Worm (Caenorhabditis elegans) whole organism, L4 larva: Measurements from ENCODE around the gene K09C4.1.

Experiments
- ZK337.2 ChIP-seq: fragments of 200-800 bp; sonication (Bioruptor generic); IDR thresholded peaks from 2 replicates; pipeline ENCODE4 v1.3.6; 2022; ENCODE audit warnings: missing genetic modification reagents, missing genetic modification characterization, missing compliant biosample characterization
- ZK546.5 ChIP-seq, 2 experiments: sonication (generic microtip); optimal IDR thresholded peaks; 2 replicates each; lab custom pipeline; 2017; ENCODE audit warnings: missing biosample characterization in 2 of 2, missing genetic modification characterization in 2 of 2
- aly-2 ChIP-seq: sonication (generic microtip); optimal IDR thresholded peaks from 2 replicates; lab custom pipeline; 2018; ENCODE audit warnings: missing biosample characterization, missing genetic modification characterization
- ceh-28 ChIP-seq: fragments of 150-350 bp; optimal IDR thresholded peaks from 2 replicates; lab custom pipeline; 2014; ENCODE audit warnings: missing biosample characterization, missing genetic modification reagents, missing genetic modification characterization
- ceh-82 ChIP-seq: sonication (generic microtip); optimal IDR thresholded peaks from 2 replicates; lab custom pipeline; 2017; ENCODE audit warnings: missing biosample characterization, missing genetic modification characterization
- dmd-9 ChIP-seq: fragments of 200-800 bp; sonication (Bioruptor generic); IDR thresholded peaks from 2 replicates; pipeline ENCODE4 v1.3.6; 2022; ENCODE audit warnings: missing genetic modification reagents, missing genetic modification characterization, missing compliant biosample characterization
- fkh-10 ChIP-seq: fragments of 150-350 bp; optimal IDR thresholded peaks from 2 replicates; lab custom pipeline; 2014; ENCODE audit warnings: missing biosample characterization, missing genetic modification reagents, missing genetic modification characterization
- mdl-1 ChIP-seq, 2 experiments: fragments of 150-350 bp in 1 of 2; sonication (generic microtip) in 1 of 2; optimal IDR thresholded peaks; 2 replicates each; lab custom pipeline; 2014 to 2017; ENCODE audit warnings: missing biosample characterization in 2 of 2, missing genetic modification characterization in 2 of 2
- mep-1 ChIP-seq: fragments of 150-350 bp; sonication (generic microtip); optimal IDR thresholded peaks from 3 replicates; lab custom pipeline; 2014; ENCODE audit warnings: missing biosample characterization, missing genetic modification characterization
- nhr-11 ChIP-seq: fragments of 150-350 bp; optimal IDR thresholded peaks from 2 replicates; lab custom pipeline; 2014; ENCODE audit warnings: missing biosample characterization, missing genetic modification characterization
- nhr-25 ChIP-seq: sonication (generic microtip); optimal IDR thresholded peaks from 2 replicates; lab custom pipeline; 2017; ENCODE audit warnings: missing genetic modification characterization, mild to moderate bottlenecking, missing compliant biosample characterization, antibody characterized with exemption, moderate library complexity, borderline replicate concordance; ENCODE audit not compliant: insufficient read depth
- pqm-1 ChIP-seq: sonication (generic microtip); optimal IDR thresholded peaks from 2 replicates; lab custom pipeline; 2017; ENCODE audit warnings: missing biosample characterization, missing genetic modification characterization
- snpc-4 ChIP-seq: fragments of 150-350 bp; optimal IDR thresholded peaks from 2 replicates; lab custom pipeline; 2014; ENCODE audit warnings: missing biosample characterization, missing genetic modification characterization
- zip-11 ChIP-seq: fragments of 200-800 bp; sonication (Bioruptor generic); IDR thresholded peaks from 2 replicates; pipeline ENCODE4 v1.3.6; 2022; ENCODE audit warnings: missing genetic modification characterization, missing compliant biosample characterization

- TF ChIP-seq snpc-4 (tag; lab: Kevin White, UChicago) (no peak), ZK546.5 (tag; optimal IDR thresholded peaks at IDR 0.05; lab: Kevin White, UChicago) (no peak), pqm-1 (tag; lab: Kevin White, UChicago) (no peak), nhr-11 (tag; lab: Kevin White, UChicago) (no peak), ZK337.2 (GFP tag; lab: Robert Waterston, UW) (no peak), mdl-1 (tag; optimal IDR thresholded peaks at IDR 0.05; lab: Kevin White, UChicago) (no peak), ceh-28 (tag; lab: Kevin White, UChicago) (no peak), ceh-82 (no peak), aly-2 (tag; lab: Kevin White, UChicago) (no peak), nhr-25 (no peak), mep-1 (no peak), dmd-9 (GFP tag; lab: Robert Waterston, UW) (no peak), fkh-10 (GFP tag; lab: Kevin White, UChicago) (no peak), zip-11 (GFP tag; lab: Robert Waterston, UW) (no peak)
Measured at ce11 chrX:3272580-3272979, 26.1 kb upstream of the K09C4.1 start, which contains the start of gene K09C4.7.
